Fruit fly (Drosophila melanogaster): ENCODE measurements around the gene ND-B22.

ND-B22 gene

dm6 chr2L:13332736-13333135 lies 38.2 kb downstream of the ND-B22 start:
- TF ChIP-seq CG8478 (optimal IDR thresholded peaks at IDR 0.05) (no peak), Dll (optimal IDR thresholded peaks at IDR 0.05) (no peak), EcR (GFP tag; optimal IDR thresholded peaks at IDR 0.05) (no peak), psq (optimal IDR thresholded peaks at IDR 0.05) (no peak), pan (optimal IDR thresholded peaks at IDR 0.05) (no peak), usp (GFP tag; optimal IDR thresholded peaks at IDR 0.05) (no peak)

- TF ChIP-seq CG8478 (optimal IDR thresholded peaks at IDR 0.05) (no peak), usp (GFP tag; optimal IDR thresholded peaks at IDR 0.05) (no peak), Dll (optimal IDR thresholded peaks at IDR 0.05) (peak; percentile 62), EcR (GFP tag; optimal IDR thresholded peaks at IDR 0.05) (no peak), pan (optimal IDR thresholded peaks at IDR 0.05) (no peak), psq (optimal IDR thresholded peaks at IDR 0.05) (no peak)
Observed at dm6 chr2L:13331868-13332544, 38.9 kb downstream of the ND-B22 start.

dm6 chr2L:13331021-13331420 lies 39.9 kb downstream of the ND-B22 start, which contains the start of gene hbt:
Gene hbt, minus strand, starts transcription at chr2L:13331121.
- TF ChIP-seq usp (GFP tag; optimal IDR thresholded peaks at IDR 0.05) (no peak), Dll (optimal IDR thresholded peaks at IDR 0.05) (no peak), pan (optimal IDR thresholded peaks at IDR 0.05) (no peak)

- no peak for TF ChIP-seq EcR (GFP tag; optimal IDR thresholded peaks at IDR 0.05)
- TF ChIP-seq pan (optimal IDR thresholded peaks at IDR 0.05): no peak
- TF ChIP-seq CG8478 (optimal IDR thresholded peaks at IDR 0.05): no peak
- no peak for TF ChIP-seq psq (optimal IDR thresholded peaks at IDR 0.05)
- no peak for TF ChIP-seq Dll (optimal IDR thresholded peaks at IDR 0.05)
- TF ChIP-seq usp (GFP tag; optimal IDR thresholded peaks at IDR 0.05): no peak
Observed at dm6 chr2L:13325823-13326222, 45.1 kb downstream of the ND-B22 start.

All from whole organism.